Worm (Caenorhabditis elegans): Measurements from ENCODE around the gene rfk-1.
A peak's percentile ranks its signal among the peaks of the same experiment; 100 is the strongest.

The rfk-1 gene

DNA sequence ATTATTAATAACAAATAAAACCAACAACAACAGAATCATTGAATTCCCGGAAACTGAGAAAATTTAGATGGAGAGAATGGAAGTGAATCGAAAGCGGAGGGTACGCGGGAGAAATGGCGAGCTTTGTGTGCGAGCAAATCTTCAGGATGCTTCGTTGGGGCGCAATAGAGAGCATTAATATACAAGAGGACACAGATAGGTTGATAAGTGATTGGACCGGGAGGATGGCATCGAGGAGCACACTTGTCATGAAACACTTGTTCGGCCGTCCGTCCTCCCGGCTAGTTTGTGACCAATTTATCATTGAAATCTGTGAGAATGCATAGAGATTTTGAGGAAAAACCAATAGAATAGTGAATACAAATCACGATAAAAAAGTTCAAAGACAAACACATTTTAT, 13.0 kb upstream of the rfk-1 start:
- TF ChIP-seq ZK546.5 (tag; optimal IDR thresholded peaks at IDR 0.05) (no peak), egl-5 (tag; optimal IDR thresholded peaks at IDR 0.05) (no peak), nhr-237 (tag; optimal IDR thresholded peaks at IDR 0.05) (no peak), fkh-10 (GFP tag; optimal IDR thresholded peaks at IDR 0.05) (no peak), ceh-82 (tag; optimal IDR thresholded peaks at IDR 0.05) (no peak), egl-27 (tag; optimal IDR thresholded peaks at IDR 0.05) (no peak), snpc-4 (tag; optimal IDR thresholded peaks at IDR 0.05) (no peak)

- TF ChIP-seq ceh-9 (tag; optimal IDR thresholded peaks at IDR 0.05) (no peak), skn-1 (tag; optimal IDR thresholded peaks at IDR 0.05) (no peak), daf-12 (tag; optimal IDR thresholded peaks at IDR 0.05) (no peak)
Observed at ce11 chrIV:10421256-10421655, 12.0 kb upstream of the rfk-1 start.

ce11 chrIV:10420440-10420839, 11.2 kb upstream of the rfk-1 start:
- TF ChIP-seq ama-1 (optimal IDR thresholded peaks at IDR 0.05) (no peak), elt-3 (tag; optimal IDR thresholded peaks at IDR 0.05) (no peak), elt-1 (tag; optimal IDR thresholded peaks at IDR 0.05) (no peak), hmg-11 (tag; optimal IDR thresholded peaks at IDR 0.05) (no peak), lin-15B (tag; optimal IDR thresholded peaks at IDR 0.05) (no peak), mdl-1 (tag; optimal IDR thresholded peaks at IDR 0.05) (no peak), nfya-1 (tag; optimal IDR thresholded peaks at IDR 0.05; ENCODE audit: insufficient read depth) (no peak), eor-1 (tag; optimal IDR thresholded peaks at IDR 0.05) (no peak), R02D3.7 (tag; optimal IDR thresholded peaks at IDR 0.05) (no peak), nhr-43 (tag; optimal IDR thresholded peaks at IDR 0.05; ENCODE audit: poor library complexity, severe bottlenecking) (no peak), nhr-25 (tag; optimal IDR thresholded peaks at IDR 0.05) (no peak), elt-2 (tag; optimal IDR thresholded peaks at IDR 0.05) (peak; percentile 61), nhr-11 (tag; optimal IDR thresholded peaks at IDR 0.05) (no peak), nhr-237 (tag; optimal IDR thresholded peaks at IDR 0.05) (no peak), fkh-10 (GFP tag; optimal IDR thresholded peaks at IDR 0.05) (no peak), nhr-12 (tag; optimal IDR thresholded peaks at IDR 0.05) (no peak), unc-39 (tag; optimal IDR thresholded peaks at IDR 0.05) (no peak), pha-4 (tag; optimal IDR thresholded peaks at IDR 0.05) (peak; percentile 44), ceh-9 (tag; optimal IDR thresholded peaks at IDR 0.05) (no peak), nhr-76 (tag; optimal IDR thresholded peaks at IDR 0.05) (no peak), lsy-12 (tag; optimal IDR thresholded peaks at IDR 0.05) (no peak), pqm-1 (tag; optimal IDR thresholded peaks at IDR 0.05) (peak; percentile 48), nhr-67 (tag; optimal IDR thresholded peaks at IDR 0.05) (no peak)

- TF ChIP-seq nfya-1 (tag; optimal IDR thresholded peaks at IDR 0.05; ENCODE audit: insufficient read depth) (no peak), unc-62 (GFP tag; optimal IDR thresholded peaks at IDR 0.05) (peak; percentile 31), elt-3 (tag; optimal IDR thresholded peaks at IDR 0.05) (no peak), lin-39 (tag; optimal IDR thresholded peaks at IDR 0.05) (peak; percentile 73), nhr-67 (tag; optimal IDR thresholded peaks at IDR 0.05) (no peak)
Observed at ce11 chrIV:10419896-10420295, 10.6 kb upstream of the rfk-1 start.

DNA sequence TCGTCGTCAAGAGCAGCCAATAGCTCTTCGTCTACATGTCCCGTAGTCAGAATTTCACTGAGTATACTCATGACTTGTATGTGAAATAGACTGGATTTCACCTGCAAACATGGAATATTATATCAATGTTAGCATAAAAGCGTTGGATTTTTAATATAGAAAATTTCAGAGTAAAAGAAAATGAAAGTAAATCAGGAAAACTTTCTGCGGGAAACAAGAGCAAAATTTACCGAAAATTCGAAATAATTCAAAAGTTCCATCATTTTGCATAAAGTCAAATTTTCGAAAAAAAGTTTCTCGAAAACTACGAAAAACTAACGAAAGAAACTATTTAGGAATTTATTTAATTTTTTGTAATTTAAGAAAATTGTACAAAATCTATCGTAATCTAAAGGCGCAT, 8.5 kb upstream of the rfk-1 start, which contains the start of gene F13B12.6:
Gene F13B12.6, minus strand, starts transcription at position 101 of the 400 bp plus-strand sequence.
- no peak for TF ChIP-seq ama-1 (optimal IDR thresholded peaks at IDR 0.05)
- no peak for TF ChIP-seq ztf-11 (tag; optimal IDR thresholded peaks at IDR 0.05)
- no peak for TF ChIP-seq snpc-4 (tag; optimal IDR thresholded peaks at IDR 0.05)
- TF ChIP-seq nhr-67 (tag; optimal IDR thresholded peaks at IDR 0.05): no peak
- no peak for TF ChIP-seq nhr-28 (tag; optimal IDR thresholded peaks at IDR 0.05)
- no peak for TF ChIP-seq ceh-9 (tag; optimal IDR thresholded peaks at IDR 0.05)
- TF ChIP-seq nhr-25 (tag; optimal IDR thresholded peaks at IDR 0.05): no peak
- TF ChIP-seq unc-39 (tag; optimal IDR thresholded peaks at IDR 0.05): no peak
- no peak for TF ChIP-seq hmg-11 (tag; optimal IDR thresholded peaks at IDR 0.05)
- TF ChIP-seq eor-1 (tag; optimal IDR thresholded peaks at IDR 0.05): no peak

DNA sequence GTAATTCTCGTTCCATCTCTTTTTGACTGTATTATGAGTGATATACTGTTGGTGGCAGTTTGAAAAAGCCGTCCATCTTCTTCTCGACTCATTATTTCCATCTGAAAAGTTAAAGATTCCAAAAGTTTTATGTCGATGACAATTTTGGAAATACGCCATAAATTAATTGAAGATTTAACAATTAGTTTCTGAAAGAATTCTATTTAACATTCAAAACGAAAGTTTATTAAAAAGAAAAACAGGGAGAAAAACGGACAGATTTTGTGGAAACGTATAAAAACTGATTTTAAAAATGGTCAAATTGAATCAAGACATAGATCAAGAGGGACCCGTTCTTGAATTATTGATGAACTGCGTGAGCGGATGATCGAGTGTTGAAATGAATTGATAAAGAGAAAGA, 4.6 kb upstream of the rfk-1 start, which contains the start of gene R10H10.7:
Gene R10H10.7, minus strand, starts transcription at position 101 of the 400 bp plus-strand sequence.
- TF ChIP-seq lsy-12 (tag; optimal IDR thresholded peaks at IDR 0.05): no peak
- no peak for TF ChIP-seq nhr-25 (tag; optimal IDR thresholded peaks at IDR 0.05)
- TF ChIP-seq unc-39 (tag; optimal IDR thresholded peaks at IDR 0.05): no peak
- TF ChIP-seq elt-3 (tag; optimal IDR thresholded peaks at IDR 0.05): no peak
- TF ChIP-seq nhr-12 (tag; optimal IDR thresholded peaks at IDR 0.05): no peak
- TF ChIP-seq nhr-23 (tag; optimal IDR thresholded peaks at IDR 0.05): no peak
- no peak for TF ChIP-seq ceh-28 (tag; optimal IDR thresholded peaks at IDR 0.05)
